Fruit fly (Drosophila melanogaster) whole organism, embryonic: ENCODE measurements around the gene CG11384.
A peak's percentile ranks its signal among the peaks of the same experiment; 100 is the strongest.

ENCODE experiments used
- ATbp ChIP-seq: fragments of 200-800 bp; sonication (Bioruptor generic); optimal IDR thresholded peaks from 2 replicates; lab custom pipeline; 2017; ENCODE audit warnings: missing biosample characterization, mild to moderate bottlenecking, missing genetic modification characterization, missing genetic modification reagents
- CG10209 ChIP-seq: fragments of 200-800 bp; sonication (Bioruptor generic); optimal IDR thresholded peaks from 3 replicates; lab custom pipeline; 2017; ENCODE audit warnings: missing biosample characterization, mild to moderate bottlenecking, missing genetic modification characterization, missing genetic modification reagents
- CG10979 ChIP-seq: fragments of 200-800 bp; sonication (Bioruptor generic); optimal IDR thresholded peaks from 2 replicates; lab custom pipeline; 2018; ENCODE audit warnings: missing biosample characterization, mild to moderate bottlenecking, missing genetic modification characterization, moderate library complexity
- CG11504 ChIP-seq: fragments of 200-800 bp; sonication (Bioruptor generic); optimal IDR thresholded peaks from 3 replicates; lab custom pipeline; 2019; ENCODE audit warnings: missing biosample characterization, mild to moderate bottlenecking, missing genetic modification characterization, moderate library complexity
- CG12219 ChIP-seq: fragments of 200-800 bp; sonication (Bioruptor generic); optimal IDR thresholded peaks from 3 replicates; lab custom pipeline; 2018; ENCODE audit warnings: missing biosample characterization, mild to moderate bottlenecking, missing genetic modification characterization
- CG12391 ChIP-seq: fragments of 200-800 bp; sonication (Bioruptor generic); optimal IDR thresholded peaks from 3 replicates; lab custom pipeline; 2018; ENCODE audit warnings: missing biosample characterization, mild to moderate bottlenecking, missing genetic modification characterization, moderate library complexity
- CG13775 ChIP-seq: fragments of 200-800 bp; sonication (Bioruptor generic); optimal IDR thresholded peaks from 3 replicates; lab custom pipeline; 2017; ENCODE audit warnings: missing biosample characterization, mild to moderate bottlenecking, missing genetic modification characterization
- CG15011 ChIP-seq: fragments of 200-800 bp; sonication (Bioruptor generic); optimal IDR thresholded peaks from 3 replicates; lab custom pipeline; 2018; ENCODE audit warnings: missing biosample characterization, mild to moderate bottlenecking, missing genetic modification characterization
- CG15073 ChIP-seq: fragments of 200-800 bp; sonication (Bioruptor generic); optimal IDR thresholded peaks from 2 replicates; lab custom pipeline; 2016; ENCODE audit warnings: missing biosample characterization, missing genetic modification characterization
- CG16813 ChIP-seq: fragments of 200-800 bp; sonication (Bioruptor generic); IDR thresholded peaks from 3 replicates; pipeline ENCODE4 v1.3.6; 2022; ENCODE audit warnings: missing biosample characterization, missing genetic modification characterization; ENCODE audit not compliant: partially characterized antibody
- CG16815 ChIP-seq: fragments of 200-800 bp; sonication (Bioruptor generic); optimal IDR thresholded peaks from 3 replicates; lab custom pipeline; 2017; ENCODE audit warnings: missing biosample characterization, mild to moderate bottlenecking, missing genetic modification characterization
- CG30431 ChIP-seq: fragments of 200-800 bp; sonication (Bioruptor generic); optimal IDR thresholded peaks from 2 replicates; lab custom pipeline; 2017; ENCODE audit warnings: missing biosample characterization, missing genetic modification characterization
- CG34224 ChIP-seq: fragments of 200-800 bp; sonication (Bioruptor generic); IDR thresholded peaks from 3 replicates; pipeline ENCODE4 v1.3.6; 2022; ENCODE audit warnings: missing biosample characterization, missing genetic modification characterization; ENCODE audit not compliant: partially characterized antibody
- CG3995 ChIP-seq: fragments of 200-800 bp; sonication (Bioruptor generic); optimal IDR thresholded peaks from 3 replicates; lab custom pipeline; 2016; ENCODE audit warnings: missing biosample characterization, missing genetic modification characterization
- CG4617 ChIP-seq: fragments of 200-800 bp; sonication (Bioruptor generic); optimal IDR thresholded peaks from 3 replicates; lab custom pipeline; 2016; ENCODE audit warnings: missing biosample characterization, missing genetic modification characterization, borderline replicate concordance
- CG4730 ChIP-seq: fragments of 200-800 bp; sonication (Bioruptor generic); IDR thresholded peaks from 2 replicates; pipeline ENCODE4 v1.3.6; 2022; ENCODE audit warnings: missing biosample characterization, missing genetic modification characterization
- CG5245 ChIP-seq: fragments of 200-800 bp; sonication (Bioruptor generic); optimal IDR thresholded peaks from 3 replicates; lab custom pipeline; 2016; ENCODE audit warnings: missing biosample characterization, missing genetic modification characterization
- CG6175 ChIP-seq: fragments of 200-800 bp; sonication (Bioruptor generic); IDR thresholded peaks from 3 replicates; pipeline ENCODE4 v1.3.6; 2022; ENCODE audit warnings: missing biosample characterization, missing genetic modification characterization
- CG7745 ChIP-seq: fragments of 200-800 bp; sonication (Bioruptor generic); optimal IDR thresholded peaks from 2 replicates; lab custom pipeline; 2018; ENCODE audit warnings: missing biosample characterization, mild to moderate bottlenecking, missing genetic modification characterization, moderate library complexity
- CG7786 ChIP-seq: fragments of 200-800 bp; sonication (Bioruptor generic); optimal IDR thresholded peaks from 2 replicates; lab custom pipeline; 2016; ENCODE audit warnings: missing biosample characterization, missing genetic modification characterization
- CG8478 ChIP-seq: fragments of >200 bp; optimal IDR thresholded peaks from 2 replicates; lab custom pipeline; 2018
- Dad ChIP-seq: fragments of 200-800 bp; sonication (Bioruptor generic); optimal IDR thresholded peaks from 3 replicates; lab custom pipeline; 2016; ENCODE audit warnings: missing biosample characterization, missing genetic modification characterization
- Fer3 ChIP-seq: fragments of 200-800 bp; sonication (Bioruptor generic); optimal IDR thresholded peaks from 2 replicates; lab custom pipeline; 2018; ENCODE audit warnings: missing biosample characterization, mild to moderate bottlenecking, missing genetic modification characterization, moderate library complexity
- HLH4C ChIP-seq: fragments of 200-800 bp; sonication (Bioruptor generic); IDR thresholded peaks from 3 replicates; pipeline ENCODE4 v1.3.6; 2022; ENCODE audit warnings: missing biosample characterization, missing genetic modification characterization; ENCODE audit not compliant: partially characterized antibody
- HLH54F ChIP-seq: fragments of 200-800 bp; sonication (Bioruptor generic); optimal IDR thresholded peaks from 3 replicates; lab custom pipeline; 2016; ENCODE audit warnings: missing biosample characterization, missing genetic modification characterization
- Lim3 ChIP-seq: fragments of 200-800 bp; sonication (Bioruptor generic); IDR thresholded peaks from 2 replicates; pipeline ENCODE4 v1.3.6; 2022; ENCODE audit warnings: missing biosample characterization, missing genetic modification characterization
- MESR4 ChIP-seq: fragments of 200-800 bp; sonication (Bioruptor generic); optimal IDR thresholded peaks from 2 replicates; lab custom pipeline; 2018; ENCODE audit warnings: missing biosample characterization, mild to moderate bottlenecking, missing genetic modification characterization, moderate library complexity
- Nf-YC ChIP-seq: fragments of 200-800 bp; optimal IDR thresholded peaks from 3 replicates; lab custom pipeline; 2019; ENCODE audit warnings: missing biosample characterization, mild to moderate bottlenecking, missing genetic modification characterization, moderate library complexity
- PHDP ChIP-seq: fragments of 200-800 bp; sonication (Bioruptor generic); optimal IDR thresholded peaks from 3 replicates; lab custom pipeline; 2018; ENCODE audit warnings: missing biosample characterization, mild to moderate bottlenecking, missing genetic modification characterization, moderate library complexity
- Tbp ChIP-seq: fragments of >200 bp; optimal IDR thresholded peaks from 2 replicates; lab custom pipeline; 2018; ENCODE audit warnings: missing biosample characterization, missing genetic modification characterization
- Usf ChIP-seq: fragments of 200-800 bp; sonication (Bioruptor generic); optimal IDR thresholded peaks from 2 replicates; lab custom pipeline; 2017; ENCODE audit warnings: missing genotype, missing biosample characterization, missing genetic modification characterization
- ac ChIP-seq: fragments of 200-800 bp; sonication (Bioruptor generic); optimal IDR thresholded peaks from 3 replicates; lab custom pipeline; 2017; ENCODE audit warnings: missing biosample characterization, mild to moderate bottlenecking, missing genetic modification characterization
- ash1 ChIP-seq: fragments of 200-800 bp; sonication (Bioruptor generic); optimal IDR thresholded peaks from 2 replicates; lab custom pipeline; 2018; ENCODE audit warnings: missing biosample characterization, mild to moderate bottlenecking, missing genetic modification characterization
- chif ChIP-seq, 2 experiments: fragments of 200-800 bp; sonication (Bioruptor generic); optimal IDR thresholded peaks; 3 replicates each; lab custom pipeline; 2016; ENCODE audit warnings: missing biosample characterization in 2 of 2, missing genetic modification characterization in 2 of 2
- chinmo ChIP-seq: fragments of 200-800 bp; sonication (Bioruptor generic); IDR thresholded peaks from 4 replicates; pipeline ENCODE4 v1.3.6; 2022; ENCODE audit warnings: missing biosample characterization, missing genetic modification characterization; ENCODE audit not compliant: partially characterized antibody
- dysf ChIP-seq: fragments of 200-800 bp; sonication (Bioruptor generic); IDR thresholded peaks from 3 replicates; pipeline ENCODE4 v1.3.6; 2022; ENCODE audit warnings: missing biosample characterization, missing genetic modification characterization
- en ChIP-seq: fragments of 200-800 bp; sonication (Bioruptor generic); optimal IDR thresholded peaks from 2 replicates; lab custom pipeline; 2016; ENCODE audit warnings: missing biosample characterization, missing genetic modification characterization
- eyg ChIP-seq: fragments of 200-800 bp; sonication (Bioruptor generic); optimal IDR thresholded peaks from 3 replicates; lab custom pipeline; 2016; ENCODE audit warnings: missing biosample characterization, missing genetic modification characterization
- grau ChIP-seq: fragments of 200-800 bp; optimal IDR thresholded peaks from 3 replicates; lab custom pipeline; 2019; ENCODE audit warnings: missing biosample characterization, mild to moderate bottlenecking, missing genetic modification characterization, moderate library complexity
- gsb-n ChIP-seq: fragments of 200-800 bp; sonication (Bioruptor generic); optimal IDR thresholded peaks from 3 replicates; lab custom pipeline; 2018; ENCODE audit warnings: missing biosample characterization, mild to moderate bottlenecking, missing genetic modification characterization
- gt ChIP-seq: fragments of 200-800 bp; sonication (Bioruptor generic); IDR thresholded peaks from 2 replicates; pipeline ENCODE4 v1.3.6; 2022; ENCODE audit warnings: missing biosample characterization, missing genetic modification characterization
- hbn ChIP-seq: fragments of 200-800 bp; sonication (Bioruptor generic); IDR thresholded peaks from 2 replicates; pipeline ENCODE4 v1.3.6; 2022; ENCODE audit warnings: missing biosample characterization, missing genetic modification characterization; ENCODE audit not compliant: partially characterized antibody
- jigr1 ChIP-seq: fragments of 200-800 bp; sonication (Bioruptor generic); IDR thresholded peaks from 3 replicates; pipeline ENCODE4 v1.3.6; 2022; ENCODE audit warnings: missing biosample characterization, missing genetic modification characterization
- knrl ChIP-seq: fragments of 200-800 bp; sonication (Bioruptor generic); IDR thresholded peaks from 3 replicates; pipeline ENCODE4 v1.3.6; 2022; ENCODE audit warnings: missing biosample characterization, missing genetic modification characterization; ENCODE audit not compliant: partially characterized antibody
- luna ChIP-seq: fragments of 200-800 bp; sonication (Bioruptor generic); optimal IDR thresholded peaks from 2 replicates; lab custom pipeline; 2016; ENCODE audit warnings: missing biosample characterization, missing genetic modification characterization
- mam ChIP-seq: fragments of 200-800 bp; sonication (Bioruptor generic); optimal IDR thresholded peaks from 3 replicates; lab custom pipeline; 2016; ENCODE audit warnings: missing biosample characterization, missing genetic modification characterization
- nau ChIP-seq: fragments of 200-800 bp; sonication (Bioruptor generic); optimal IDR thresholded peaks from 3 replicates; lab custom pipeline; 2017; ENCODE audit warnings: missing biosample characterization, mild to moderate bottlenecking, missing genetic modification characterization, missing genetic modification reagents
- pho ChIP-seq: fragments of 200-800 bp; sonication (Bioruptor generic); optimal IDR thresholded peaks from 2 replicates; lab custom pipeline; 2016; ENCODE audit warnings: missing biosample characterization, missing genetic modification characterization
- ro ChIP-seq: fragments of 200-800 bp; sonication (Bioruptor generic); IDR thresholded peaks from 2 replicates; pipeline ENCODE4 v1.3.6; 2022; ENCODE audit warnings: missing biosample characterization, missing genetic modification characterization
- sim ChIP-seq: fragments of 200-800 bp; sonication (Bioruptor generic); IDR thresholded peaks from 2 replicates; pipeline ENCODE4 v1.3.6; 2022; ENCODE audit warnings: missing biosample characterization, missing genetic modification characterization
- ssp ChIP-seq: fragments of 200-800 bp; sonication (Bioruptor generic); IDR thresholded peaks from 2 replicates; pipeline ENCODE4 v1.3.6; 2022; ENCODE audit warnings: missing biosample characterization, missing genetic modification characterization
- zf30C ChIP-seq: fragments of 200-800 bp; sonication (Bioruptor generic); optimal IDR thresholded peaks from 3 replicates; lab custom pipeline; 2018; ENCODE audit warnings: missing biosample characterization, mild to moderate bottlenecking, missing genetic modification characterization

Gene CG11384

DNA sequence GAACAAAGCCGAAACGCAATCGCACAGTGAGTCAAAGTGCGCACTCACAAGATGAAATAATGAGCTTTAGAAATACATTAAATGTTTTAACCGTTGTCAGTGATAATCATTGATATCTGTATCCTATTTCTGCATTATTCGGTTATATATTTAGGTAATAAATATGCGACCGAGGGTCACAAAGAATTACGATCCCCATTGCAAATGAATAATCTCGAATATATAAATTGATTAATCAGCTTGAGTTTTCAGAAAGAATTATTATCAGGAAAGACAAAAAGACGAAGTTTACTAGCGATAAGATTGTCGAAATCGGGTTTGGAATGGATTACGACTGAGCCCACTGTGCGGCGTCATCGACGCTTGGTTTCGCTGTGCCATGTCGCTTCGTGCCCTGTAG lies 4.8 kb downstream of the CG11384 start (continued):
- no peak for TF ChIP-seq Tbp (GFP tag; lab: Kevin White, UChicago)
- no peak for TF ChIP-seq CG3995 (GFP tag; lab: Kevin White, UChicago)
- TF ChIP-seq ash1: no peak
- peak; percentile 68 for TF ChIP-seq grau
- no peak for TF ChIP-seq CG4730 (GFP tag; lab: Robert Waterston, UW)
- peak; percentile 7 for TF ChIP-seq Usf (GFP tag; lab: Kevin White, UChicago)
- TF ChIP-seq Nf-YC (tag; lab: Kevin White, UChicago): peak; percentile 23
- TF ChIP-seq CG5245: no peak
- TF ChIP-seq pho (GFP tag; lab: Kevin White, UChicago): peak; percentile 4
- peak; percentile 50 for TF ChIP-seq CG10209 (GFP tag; lab: Kevin White, UChicago)
- TF ChIP-seq CG34224 (GFP tag; lab: Robert Waterston, UW): no peak
- no peak for TF ChIP-seq CG7786
- TF ChIP-seq nau: no peak
- TF ChIP-seq sim (GFP tag; lab: Robert Waterston, UW): no peak
- TF ChIP-seq chif (GFP tag; optimal IDR thresholded peaks at IDR 0.05; lab: Kevin White, UChicago): peak in 1 of 2 experiments; percentile 22
- TF ChIP-seq jigr1: no peak
- TF ChIP-seq CG16813 (GFP tag; lab: Robert Waterston, UW): no peak
- TF ChIP-seq CG15073 (GFP tag; lab: Kevin White, UChicago): no peak
- no peak for TF ChIP-seq chinmo
- TF ChIP-seq CG30431: no peak
- peak; percentile 13 for TF ChIP-seq luna (GFP tag; lab: Kevin White, UChicago)
- no peak for TF ChIP-seq Dad (GFP tag; lab: Kevin White, UChicago)
- TF ChIP-seq ssp (GFP tag; lab: Robert Waterston, UW): no peak
- TF ChIP-seq Lim3 (GFP tag; lab: Robert Waterston, UW): no peak
- TF ChIP-seq ATbp (GFP tag; lab: Kevin White, UChicago): peak; percentile 23
- peak; percentile 11 for TF ChIP-seq CG12219 (GFP tag; lab: Kevin White, UChicago)
- TF ChIP-seq ro (GFP tag; lab: Robert Waterston, UW): no peak
- TF ChIP-seq knrl (GFP tag; lab: Robert Waterston, UW): no peak
- no peak for TF ChIP-seq HLH54F (GFP tag; lab: Kevin White, UChicago)
- TF ChIP-seq eyg (GFP tag; lab: Kevin White, UChicago): no peak
- TF ChIP-seq gt (GFP tag; lab: Robert Waterston, UW): no peak
- no peak for TF ChIP-seq hbn (GFP tag; lab: Robert Waterston, UW)
- no peak for TF ChIP-seq CG7745 (tag; lab: Kevin White, UChicago)
- TF ChIP-seq MESR4 (GFP tag; lab: Kevin White, UChicago): no peak
- no peak for TF ChIP-seq CG4617
- TF ChIP-seq gsb-n (tag; lab: Kevin White, UChicago): no peak
- no peak for TF ChIP-seq zf30C (GFP tag; lab: Kevin White, UChicago)
- TF ChIP-seq Fer3 (tag; lab: Kevin White, UChicago): peak; percentile 43
- TF ChIP-seq CG13775 (GFP tag; lab: Kevin White, UChicago): peak; percentile 51
- no peak for TF ChIP-seq CG6175
- TF ChIP-seq en: no peak
- peak; percentile 66; the same call in 2 of the 3 replicates for TF ChIP-seq dysf (GFP tag; lab: Robert Waterston, UW)
- peak; percentile 35 for TF ChIP-seq CG10979 (tag; lab: Kevin White, UChicago)
- peak; percentile 71 for TF ChIP-seq CG11504 (tag; lab: Kevin White, UChicago)
- TF ChIP-seq CG8478 (lab: Kevin White, UChicago): no peak
- TF ChIP-seq PHDP (tag; lab: Kevin White, UChicago): peak; percentile 58
- no peak for TF ChIP-seq ac (GFP tag; lab: Kevin White, UChicago)
- TF ChIP-seq HLH4C (GFP tag; lab: Robert Waterston, UW): no peak
- peak; percentile 16 for TF ChIP-seq mam (GFP tag; lab: Kevin White, UChicago)
- peak; percentile 37 for TF ChIP-seq CG12391 (tag; lab: Kevin White, UChicago)
- peak; percentile 4 for TF ChIP-seq CG16815 (GFP tag; lab: Kevin White, UChicago)
- TF ChIP-seq CG15011: peak; percentile 37
